Fruit fly (Drosophila melanogaster) whole organism, prepupa: Measurements from ENCODE around the gene AANATL7.

Experiments used
- CG15336 ChIP-seq: fragments of 200-800 bp; sonication (Bioruptor generic); IDR thresholded peaks from 2 replicates; pipeline ENCODE4 v1.3.6; 2022; ENCODE audit warnings: missing biosample characterization, missing genetic modification characterization
- CG3032 ChIP-seq: fragments of 200-800 bp; optimal IDR thresholded peaks from 2 replicates; lab custom pipeline; 2019; ENCODE audit warnings: missing biosample characterization, mild to moderate bottlenecking, missing genetic modification characterization, moderate library complexity
- Hr4 ChIP-seq: fragments of 200-800 bp; sonication (Bioruptor generic); optimal IDR thresholded peaks from 3 replicates; lab custom pipeline; 2016; ENCODE audit warnings: missing biosample characterization, missing genetic modification characterization
- Lpt ChIP-seq: fragments of 200-800 bp; sonication (Bioruptor generic); optimal IDR thresholded peaks from 3 replicates; lab custom pipeline; 2016; ENCODE audit warnings: missing biosample characterization, missing genetic modification characterization
- Sox102F ChIP-seq: fragments of 200-800 bp; sonication (Bioruptor generic); optimal IDR thresholded peaks from 2 replicates; lab custom pipeline; 2016; ENCODE audit warnings: missing biosample characterization, mild to moderate bottlenecking, missing genetic modification characterization
- Sox15 ChIP-seq: fragments of 200-800 bp; sonication (Bioruptor generic); optimal IDR thresholded peaks from 3 replicates; lab custom pipeline; 2016; ENCODE audit warnings: missing biosample characterization, missing genetic modification characterization
- dac ChIP-seq: fragments of 200-800 bp; sonication (Bioruptor generic); optimal IDR thresholded peaks from 2 replicates; lab custom pipeline; 2017; ENCODE audit warnings: missing biosample characterization, mild to moderate bottlenecking, missing genetic modification characterization
- fd59A ChIP-seq: fragments of 200-800 bp; sonication (Bioruptor generic); optimal IDR thresholded peaks from 2 replicates; lab custom pipeline; 2017; ENCODE audit warnings: missing biosample characterization, mild to moderate bottlenecking, missing genetic modification characterization, missing genetic modification reagents
- lz ChIP-seq: fragments of 200-800 bp; sonication (Bioruptor generic); optimal IDR thresholded peaks from 3 replicates; lab custom pipeline; 2016; ENCODE audit warnings: missing biosample characterization, missing genetic modification characterization
- salr ChIP-seq, 2 experiments: fragments of 200-800 bp; sonication (Bioruptor generic); optimal IDR thresholded peaks; 3 replicates each; lab custom pipeline; 2016 to 2018; ENCODE audit warnings: missing biosample characterization in 2 of 2, missing genetic modification characterization in 2 of 2, mild to moderate bottlenecking in 1 of 2
- spab ChIP-seq: fragments of 200-800 bp; sonication (Bioruptor generic); optimal IDR thresholded peaks from 2 replicates; lab custom pipeline; 2017; ENCODE audit warnings: missing biosample characterization, mild to moderate bottlenecking, missing genetic modification characterization, missing genetic modification reagents
- vri ChIP-seq: fragments of 200-800 bp; sonication (Bioruptor generic); optimal IDR thresholded peaks from 3 replicates; lab custom pipeline; 2016; ENCODE audit warnings: missing biosample characterization, mild to moderate bottlenecking, missing genetic modification characterization

DNA sequence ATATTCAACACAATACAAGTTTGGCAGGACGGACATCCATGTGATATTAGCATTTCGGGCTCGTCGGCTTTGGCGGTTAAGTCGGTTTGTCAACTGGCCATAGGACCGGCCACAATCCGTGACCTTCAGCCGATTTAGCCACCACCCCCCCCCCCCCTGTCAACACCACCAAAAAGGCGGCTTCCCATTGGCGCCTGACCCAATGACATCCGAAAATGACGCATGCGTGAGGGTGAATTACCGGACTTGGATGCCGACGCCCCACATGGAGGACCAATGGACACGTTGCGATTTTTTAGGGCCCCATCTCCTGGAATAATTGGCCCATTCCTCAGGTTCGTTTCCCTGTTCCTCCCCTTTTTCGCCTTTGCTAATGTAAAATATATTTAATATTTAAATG lies 34.5 kb upstream of the AANATL7 start:
- no peak for TF ChIP-seq CG15336
- no peak for TF ChIP-seq lz (GFP tag; lab: Kevin White, UChicago)
- TF ChIP-seq Sox15 (GFP tag; lab: Kevin White, UChicago): no peak
- no peak for TF ChIP-seq Lpt (GFP tag; lab: Kevin White, UChicago)
- TF ChIP-seq Hr4 (GFP tag; lab: Kevin White, UChicago): no peak
- no peak for TF ChIP-seq spab (GFP tag; lab: Kevin White, UChicago)
- TF ChIP-seq Sox102F (GFP tag; lab: Kevin White, UChicago): no peak
- no peak for TF ChIP-seq CG3032 (tag; lab: Kevin White, UChicago)
- no peak for TF ChIP-seq dac (GFP tag; lab: Kevin White, UChicago)
- TF ChIP-seq salr (GFP tag; optimal IDR thresholded peaks at IDR 0.05; lab: Kevin White, UChicago): no peak
- no peak for TF ChIP-seq vri (GFP tag; lab: Kevin White, UChicago)
- TF ChIP-seq fd59A: no peak
